Worm (Caenorhabditis elegans) whole organism, L1 larva: Measurements from ENCODE around the gene ubh-4.

Experiments
- C04F5.9 ChIP-seq: sonication (generic microtip); optimal IDR thresholded peaks from 2 replicates; lab custom pipeline; 2016; ENCODE audit warnings: missing genetic modification characterization, missing compliant biosample characterization
- C16A3.4 ChIP-seq: fragments of 150-350 bp; optimal IDR thresholded peaks from 2 replicates; lab custom pipeline; 2014; ENCODE audit warnings: missing biosample characterization, missing genetic modification characterization
- C34B4.2 ChIP-seq: sonication (generic microtip); optimal IDR thresholded peaks from 2 replicates; lab custom pipeline; 2017; ENCODE audit warnings: mild to moderate bottlenecking, missing genetic modification characterization, missing compliant biosample characterization
- F16B12.6 ChIP-seq: fragments of 150-350 bp; optimal IDR thresholded peaks from 2 replicates; lab custom pipeline; 2014; ENCODE audit warnings: missing biosample characterization, missing genetic modification characterization
- Y116A8C.19 ChIP-seq: sonication (generic microtip); optimal IDR thresholded peaks from 2 replicates; lab custom pipeline; 2016; ENCODE audit warnings: missing compliant biosample characterization, missing genetic modification characterization, borderline replicate concordance
- alr-1 ChIP-seq: fragments of 200-800 bp; sonication (Bioruptor generic); optimal IDR thresholded peaks from 2 replicates; lab custom pipeline; 2018; ENCODE audit warnings: borderline replicate concordance, mild to moderate bottlenecking, missing genetic modification characterization, missing compliant biosample characterization
- blmp-1 ChIP-seq: fragments of 150-350 bp; optimal IDR thresholded peaks from 2 replicates; lab custom pipeline; 2014; ENCODE audit warnings: missing biosample characterization, missing genetic modification characterization
- ceh-8 ChIP-seq: fragments of 200-800 bp; sonication (Bioruptor generic); optimal IDR thresholded peaks from 2 replicates; lab custom pipeline; 2018; ENCODE audit warnings: mild to moderate bottlenecking, missing genetic modification characterization, moderate library complexity, missing compliant biosample characterization
- ceh-88 ChIP-seq: fragments of 200-800 bp; sonication (Bioruptor generic); IDR thresholded peaks from 2 replicates; pipeline ENCODE4 v1.3.6; 2022; ENCODE audit warnings: missing genetic modification characterization, missing compliant biosample characterization
- efl-3 ChIP-seq: fragments of 200-800 bp; sonication (Bioruptor generic); optimal IDR thresholded peaks from 2 replicates; lab custom pipeline; 2018; ENCODE audit warnings: mild to moderate bottlenecking, missing genetic modification characterization, missing compliant biosample characterization
- elt-3 ChIP-seq, 6 experiments: fragments of 150-350 bp in 1 of 6; sonication (generic microtip); optimal IDR thresholded peaks; 2 replicates each; lab custom pipeline; 2017 to 2018; ENCODE audit warnings: missing biosample characterization in 6 of 6, missing genetic modification characterization in 6 of 6, inconsistent platforms in 1 of 6
- ets-5 ChIP-seq: fragments of 200-800 bp; sonication (Bioruptor generic); IDR thresholded peaks from 2 replicates; pipeline ENCODE4 v1.3.6; 2022; ENCODE audit warnings: missing genetic modification characterization, missing compliant biosample characterization
- fkh-10 ChIP-seq: sonication (generic microtip); optimal IDR thresholded peaks from 2 replicates; lab custom pipeline; 2017; ENCODE audit warnings: missing biosample characterization, missing genetic modification reagents, missing genetic modification characterization
- hlh-17 ChIP-seq: fragments of 200-800 bp; sonication (Bioruptor generic); optimal IDR thresholded peaks from 2 replicates; lab custom pipeline; 2018; ENCODE audit warnings: missing genetic modification characterization, mild to moderate bottlenecking, missing compliant biosample characterization, moderate library complexity, borderline replicate concordance
- hlh-4 ChIP-seq: sonication (generic microtip); optimal IDR thresholded peaks from 2 replicates; lab custom pipeline; 2016; ENCODE audit warnings: mild to moderate bottlenecking, missing genetic modification characterization, missing compliant biosample characterization
- irx-1 ChIP-seq: sonication (generic microtip); optimal IDR thresholded peaks from 2 replicates; lab custom pipeline; 2016; ENCODE audit warnings: missing genetic modification characterization, missing compliant biosample characterization
- lin-13 ChIP-seq: fragments of 150-350 bp; optimal IDR thresholded peaks from 2 replicates; lab custom pipeline; 2014; ENCODE audit warnings: missing biosample characterization, missing genetic modification reagents, missing genetic modification characterization
- lin-35 ChIP-seq, 2 experiments: fragments of 150-350 bp; optimal IDR thresholded peaks; 2 replicates each; lab custom pipeline; 2014; ENCODE audit warnings: missing biosample characterization in 2 of 2, missing genetic modification characterization in 2 of 2, missing genetic modification reagents in 2 of 2
- lir-3 ChIP-seq: sonication (generic microtip); optimal IDR thresholded peaks from 2 replicates; lab custom pipeline; 2016; ENCODE audit warnings: mild to moderate bottlenecking, missing genetic modification characterization, moderate library complexity, missing compliant biosample characterization; ENCODE audit not compliant: poor library complexity
- lsy-2 ChIP-seq, 2 experiments: fragments of 150-350 bp; optimal IDR thresholded peaks; 2 replicates each; lab custom pipeline; 2014; ENCODE audit warnings: missing biosample characterization in 2 of 2, missing genetic modification characterization in 2 of 2
- mab-9 ChIP-seq: fragments of 200-800 bp; sonication (Bioruptor generic); IDR thresholded peaks from 2 replicates; pipeline ENCODE4 v1.3.6; 2022; ENCODE audit warnings: missing genetic modification reagents, missing genetic modification characterization, missing compliant biosample characterization
- mdl-1 ChIP-seq, 2 experiments: fragments of 150-350 bp; optimal IDR thresholded peaks; 2 replicates each; lab custom pipeline; 2014 to 2017; ENCODE audit warnings: missing biosample characterization in 2 of 2, missing genetic modification characterization in 2 of 2, inconsistent platforms in 1 of 2
- mep-1 ChIP-seq: fragments of 150-350 bp; optimal IDR thresholded peaks from 2 replicates; lab custom pipeline; 2014; ENCODE audit warnings: missing biosample characterization, missing genetic modification characterization
- nhr-19 ChIP-seq: fragments of 200-800 bp; sonication (Bioruptor generic); conservative IDR thresholded peaks from 2 replicates; pipeline ENCODE4 v1.3.6; 2022; ENCODE audit warnings: missing genetic modification characterization, missing compliant biosample characterization
- nhr-28 ChIP-seq: fragments of 150-350 bp; optimal IDR thresholded peaks from 2 replicates; lab custom pipeline; 2014; ENCODE audit warnings: missing biosample characterization, missing genetic modification characterization
- nhr-76 ChIP-seq: sonication (generic microtip); optimal IDR thresholded peaks from 2 replicates; lab custom pipeline; 2017; ENCODE audit warnings: missing biosample characterization, missing genetic modification characterization
- nhr-84 ChIP-seq: sonication (generic microtip); optimal IDR thresholded peaks from 2 replicates; lab custom pipeline; 2017; ENCODE audit warnings: missing biosample characterization, missing genetic modification characterization
- nhr-85 ChIP-seq: sonication (generic microtip); peaks from one replicate; lab custom pipeline; 2016; ENCODE audit warnings: missing genetic modification characterization, inconsistent platforms, missing compliant biosample characterization
- pax-3 ChIP-seq: fragments of 200-800 bp; sonication (Bioruptor generic); optimal IDR thresholded peaks from 2 replicates; lab custom pipeline; 2018; ENCODE audit warnings: mild to moderate bottlenecking, missing genetic modification characterization, moderate library complexity, missing compliant biosample characterization
- pqm-1 ChIP-seq: sonication (generic microtip); optimal IDR thresholded peaks from 3 replicates; lab custom pipeline; 2017; ENCODE audit warnings: missing biosample characterization, missing genetic modification characterization
- rnt-1 ChIP-seq: sonication (generic microtip); optimal IDR thresholded peaks from 2 replicates; lab custom pipeline; 2016; ENCODE audit warnings: mild to moderate bottlenecking, missing genetic modification characterization, moderate library complexity, missing compliant biosample characterization
- sox-4 ChIP-seq: sonication (generic microtip); optimal IDR thresholded peaks from 2 replicates; lab custom pipeline; 2016; ENCODE audit warnings: missing genetic modification characterization, missing compliant biosample characterization
- sptf-1 ChIP-seq: fragments of 150-350 bp; optimal IDR thresholded peaks from 2 replicates; lab custom pipeline; 2014; ENCODE audit warnings: missing biosample characterization, missing genetic modification characterization
- xbp-1 ChIP-seq: sonication (generic microtip); optimal IDR thresholded peaks from 2 replicates; lab custom pipeline; 2016; ENCODE audit warnings: missing genetic modification characterization, missing compliant biosample characterization
- zip-4 ChIP-seq: fragments of 200-800 bp; sonication (Bioruptor generic); optimal IDR thresholded peaks from 2 replicates; lab custom pipeline; 2018; ENCODE audit warnings: mild to moderate bottlenecking, missing genetic modification characterization, moderate library complexity, missing compliant biosample characterization
- ztf-11 ChIP-seq, 2 experiments: sonication (generic microtip); optimal IDR thresholded peaks; 2 replicates each; lab custom pipeline; 2016 to 2017; ENCODE audit warnings: missing genetic modification characterization in 2 of 2, missing biosample characterization in 1 of 2, missing compliant biosample characterization in 1 of 2

Gene ubh-4

ce11 chrII:8008334-8008733 lies 31.1 kb downstream of the ubh-4 start, which contains the start of gene glna-2:
glna-2 (plus strand) TSS chrII:8008634.
- TF ChIP-seq zip-4 (GFP tag; lab: Kevin White, UChicago) (no peak), mep-1 (tag; lab: Kevin White, UChicago) (no peak), ceh-8 (no peak), xbp-1 (tag; lab: Kevin White, UChicago) (no peak), alr-1 (tag; lab: Kevin White, UChicago) (no peak), pax-3 (tag; lab: Kevin White, UChicago) (no peak), fkh-10 (no peak), mdl-1 (tag; optimal IDR thresholded peaks at IDR 0.05; lab: Kevin White, UChicago) (no peak), hlh-17 (GFP tag; lab: Kevin White, UChicago) (no peak), Y116A8C.19 (tag; lab: Kevin White, UChicago) (no peak), ets-5 (GFP tag; lab: Robert Waterston, UW) (no peak), C04F5.9 (tag; lab: Kevin White, UChicago) (no peak), nhr-84 (tag; lab: Kevin White, UChicago) (no peak), efl-3 (GFP tag; lab: Kevin White, UChicago) (no peak), nhr-76 (no peak), sox-4 (tag; lab: Kevin White, UChicago) (no peak), irx-1 (tag; lab: Kevin White, UChicago) (no peak), C34B4.2 (no peak), F16B12.6 (tag; lab: Kevin White, UChicago) (no peak), mab-9 (GFP tag; lab: Robert Waterston, UW) (no peak)
- TF ChIP-seq, all 84 proteins: peak for 0

ce11 chrII:8006962-8007361 lies 32.4 kb downstream of the ubh-4 start:
- TF ChIP-seq C16A3.4 (tag; lab: Kevin White, UChicago) = no peak
- no peak for TF ChIP-seq pqm-1
- peak; percentile 7 for TF ChIP-seq blmp-1 (tag; lab: Kevin White, UChicago)

- TF ChIP-seq pqm-1 (no peak), pax-3 (tag; lab: Kevin White, UChicago) (no peak), ceh-8 (no peak)
- TF ChIP-seq, all 84 proteins: peak for 0
These were observed 34.6 kb downstream of the ubh-4 start for ce11 chrII:8004752-8005151.

- no peak for TF ChIP-seq lin-13 (GFP tag; lab: Kevin White, UChicago)
- TF ChIP-seq ceh-88 (GFP tag; lab: Robert Waterston, UW) = no peak
- TF ChIP-seq elt-3 (tag; optimal IDR thresholded peaks at IDR 0.05; lab: Kevin White, UChicago) = no peak
- TF ChIP-seq lin-35 (GFP tag; optimal IDR thresholded peaks at IDR 0.05; lab: Kevin White, UChicago) = no peak
- TF ChIP-seq sox-4 (tag; lab: Kevin White, UChicago) = no peak
- TF ChIP-seq nhr-85 (tag; lab: Kevin White, UChicago) = no peak
- no peak for TF ChIP-seq mep-1 (tag; lab: Kevin White, UChicago)
- no peak for TF ChIP-seq nhr-19 (GFP tag; lab: Robert Waterston, UW)
- no peak for TF ChIP-seq ztf-11 (tag; optimal IDR thresholded peaks at IDR 0.05; lab: Kevin White, UChicago)
- TF ChIP-seq lir-3 (tag; lab: Kevin White, UChicago) = no peak
- TF ChIP-seq sptf-1 (tag; lab: Kevin White, UChicago) = no peak
- TF ChIP-seq rnt-1 = no peak
- no peak for TF ChIP-seq nhr-28 (tag; lab: Kevin White, UChicago)
- TF ChIP-seq hlh-4 = no peak
- TF ChIP-seq pax-3 (tag; lab: Kevin White, UChicago) = no peak
- TF ChIP-seq lsy-2 (tag; optimal IDR thresholded peaks at IDR 0.05; lab: Kevin White, UChicago) = no peak
- no peak for TF ChIP-seq mdl-1 (tag; optimal IDR thresholded peaks at IDR 0.05; lab: Kevin White, UChicago)
- TF ChIP-seq, all 84 proteins: peak for 0
These were observed 35.2 kb downstream of the ubh-4 start, which contains the start of gene pgp-11 for ce11 chrII:8004157-8004556. pgp-11 (minus strand) TSS chrII:8004257.
